Worm (Caenorhabditis elegans): ENCODE results near the gene ima-1.

ima-1 gene

DNA sequence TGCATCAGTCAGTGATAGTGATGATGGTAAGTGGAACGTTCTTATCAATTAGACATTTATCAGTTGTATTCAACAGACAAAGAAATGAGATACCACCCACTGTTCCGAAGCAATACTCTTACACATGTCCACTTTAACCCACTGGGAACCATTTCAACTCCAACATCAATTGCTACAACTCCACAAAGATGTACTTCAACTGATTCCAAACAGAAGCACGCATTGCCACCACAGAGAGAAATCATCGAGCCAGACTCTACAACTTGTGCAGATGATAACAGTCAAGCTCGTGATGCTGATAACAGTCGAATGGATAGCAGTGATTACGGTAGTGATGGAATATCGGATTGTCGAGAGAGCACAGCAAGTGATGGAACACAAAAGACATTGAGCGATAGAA lies 3.6 kb upstream of the ima-1 start:
- peak; percentile 96 for TF ChIP-seq elt-2 (tag; optimal IDR thresholded peaks at IDR 0.05)
- no peak for TF ChIP-seq ama-1 (optimal IDR thresholded peaks at IDR 0.05)
- no peak for TF ChIP-seq ceh-90 (tag; optimal IDR thresholded peaks at IDR 0.05)
- TF ChIP-seq grh-1 (GFP tag; IDR thresholded peaks at IDR 0.05): no peak
- TF ChIP-seq efl-1 (optimal IDR thresholded peaks at IDR 0.05): no peak
- TF ChIP-seq efl-1 (GFP tag; optimal IDR thresholded peaks at IDR 0.05 in 1 of 2): peak in 1 of 2 experiments; percentile 74
- TF ChIP-seq nhr-12 (tag; optimal IDR thresholded peaks at IDR 0.05): no peak

- TF ChIP-seq lir-3 (tag; optimal IDR thresholded peaks at IDR 0.05; ENCODE audit: poor library complexity): no peak
- TF ChIP-seq ceh-90 (tag; optimal IDR thresholded peaks at IDR 0.05): no peak
- TF ChIP-seq nhr-47 (tag; optimal IDR thresholded peaks at IDR 0.05): no peak
- no peak for TF ChIP-seq ceh-63 (GFP tag; optimal IDR thresholded peaks at IDR 0.05)
- no peak for TF ChIP-seq ceh-8 (GFP tag; optimal IDR thresholded peaks at IDR 0.05)
- no peak for TF ChIP-seq pqm-1 (tag; optimal IDR thresholded peaks at IDR 0.05)
- TF ChIP-seq unc-86 (tag; optimal IDR thresholded peaks at IDR 0.05): no peak
- no peak for TF ChIP-seq snu-23 (GFP tag; optimal IDR thresholded peaks at IDR 0.05)
- TF ChIP-seq mep-1 (tag; optimal IDR thresholded peaks at IDR 0.05): no peak
- no peak for TF ChIP-seq aha-1 (tag; optimal IDR thresholded peaks at IDR 0.05)
- TF ChIP-seq xbp-1 (tag; optimal IDR thresholded peaks at IDR 0.05): no peak
- TF ChIP-seq skn-1 (tag; optimal IDR thresholded peaks at IDR 0.05): no peak
- no peak for TF ChIP-seq F16B12.6 (tag; optimal IDR thresholded peaks at IDR 0.05)
- TF ChIP-seq ztf-4 (tag; optimal IDR thresholded peaks at IDR 0.05): no peak
- TF ChIP-seq ets-5 (GFP tag; IDR thresholded peaks at IDR 0.05): no peak
Measured at ce11 chrV:11241580-11241979, 2.1 kb downstream of the ima-1 start, which contains the start of gene pgap-1. Gene pgap-1, plus strand, starts transcription at chrV:11241880.

DNA sequence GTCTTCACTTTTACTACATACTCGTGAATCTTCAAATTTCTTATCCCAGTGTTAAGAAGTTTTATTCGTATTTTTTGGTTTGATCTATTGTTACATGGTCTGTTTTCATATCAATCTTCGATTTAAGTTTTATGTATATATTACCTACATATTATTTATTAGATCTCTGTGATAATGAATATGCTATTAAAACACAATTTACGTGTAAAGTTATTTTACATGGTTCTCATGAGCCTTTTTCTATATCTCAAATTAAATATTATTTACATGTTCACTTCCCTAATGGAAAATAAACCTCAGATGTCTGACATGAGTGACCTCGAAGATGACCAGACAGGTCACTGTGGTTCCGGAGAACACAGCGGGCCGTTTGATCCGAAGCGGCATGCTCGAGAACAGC lies 5.1 kb downstream of the ima-1 start, which contains the start of gene mxl-1:
mxl-1 (plus strand) TSS at position 301 of the 400 bp plus-strand sequence.
- TF ChIP-seq ceh-63 (GFP tag; optimal IDR thresholded peaks at IDR 0.05) (no peak), nhr-20 (tag; optimal IDR thresholded peaks at IDR 0.05) (no peak), aha-1 (tag; optimal IDR thresholded peaks at IDR 0.05) (no peak), hpl-2 (GFP tag; optimal IDR thresholded peaks at IDR 0.05) (no peak), hlh-4 (tag; optimal IDR thresholded peaks at IDR 0.05) (no peak), nhr-47 (tag; optimal IDR thresholded peaks at IDR 0.05) (no peak), mab-9 (GFP tag; IDR thresholded peaks at IDR 0.05) (no peak), egl-27 (tag; optimal IDR thresholded peaks at IDR 0.05) (no peak), lin-13 (GFP tag; optimal IDR thresholded peaks at IDR 0.05) (no peak)

DNA sequence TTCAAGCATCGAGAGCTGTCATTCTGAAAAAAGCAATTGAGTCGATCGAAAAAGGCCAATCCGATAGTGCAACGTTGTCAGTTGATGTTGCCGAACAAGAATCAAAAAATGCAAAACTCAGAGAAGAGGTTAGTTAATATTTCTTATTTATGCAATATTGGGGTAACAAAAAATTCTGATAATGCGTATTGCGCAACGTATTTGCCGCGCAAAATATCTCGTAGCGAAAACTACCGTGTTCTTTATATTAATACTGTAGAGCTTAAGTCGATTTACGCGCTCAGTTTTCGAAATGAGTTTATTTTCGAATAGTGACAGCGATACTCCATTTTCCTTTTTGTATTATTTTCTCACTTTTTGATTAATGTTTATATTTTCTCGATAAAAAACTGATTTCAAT lies 5.6 kb downstream of the ima-1 start:
- TF ChIP-seq mef-2 (tag; optimal IDR thresholded peaks at IDR 0.05): no peak
- no peak for TF ChIP-seq efl-1 (optimal IDR thresholded peaks at IDR 0.05)
- TF ChIP-seq efl-1 (GFP tag; optimal IDR thresholded peaks at IDR 0.05 in 1 of 2): peak in 1 of 2 experiments; percentile 57
- no peak for TF ChIP-seq nhr-19 (GFP tag; conservative IDR thresholded peaks at IDR 0.05)
- no peak for TF ChIP-seq ceh-82 (tag; optimal IDR thresholded peaks at IDR 0.05)

DNA sequence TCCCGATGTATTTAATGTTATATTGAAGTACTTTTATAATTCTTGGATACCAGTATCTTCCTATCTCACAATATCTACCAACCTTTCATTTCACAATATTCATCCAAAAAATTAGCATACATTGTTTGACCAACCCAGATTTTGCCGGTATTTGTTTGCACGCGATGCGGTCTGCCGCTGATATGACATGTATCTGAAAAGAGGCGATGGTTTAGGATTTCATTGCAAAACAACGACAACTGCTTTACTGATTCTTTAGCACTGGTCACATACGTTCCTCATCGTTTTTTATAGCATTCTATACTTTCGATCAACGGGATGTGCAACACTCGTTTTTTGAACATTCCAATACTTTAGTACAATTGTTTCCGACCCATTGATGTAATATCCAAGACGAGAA lies 8.4 kb downstream of the ima-1 start, which contains the start of gene mam-4:
mam-4 (plus strand) TSS at position 301 of the 400 bp plus-strand sequence.
- no peak for TF ChIP-seq mab-9 (GFP tag; IDR thresholded peaks at IDR 0.05)
- TF ChIP-seq unc-98 (GFP tag; IDR thresholded peaks at IDR 0.05): no peak
- TF ChIP-seq dpl-1 (GFP tag; optimal IDR thresholded peaks at IDR 0.05): no peak
- TF ChIP-seq elt-3 (tag; optimal IDR thresholded peaks at IDR 0.05): no peak
- no peak for TF ChIP-seq nhr-28 (tag; optimal IDR thresholded peaks at IDR 0.05)
- TF ChIP-seq nhr-237 (tag; optimal IDR thresholded peaks at IDR 0.05): no peak
- no peak for TF ChIP-seq unc-130 (tag; optimal IDR thresholded peaks at IDR 0.05)
- no peak for TF ChIP-seq Y116A8C.19 (tag; optimal IDR thresholded peaks at IDR 0.05; ENCODE audit: borderline replicate concordance)
- no peak for TF ChIP-seq C34B4.2 (tag; optimal IDR thresholded peaks at IDR 0.05)
- no peak for TF ChIP-seq ets-5 (GFP tag; IDR thresholded peaks at IDR 0.05)
- no peak for TF ChIP-seq nhr-76 (tag; optimal IDR thresholded peaks at IDR 0.05)
- TF ChIP-seq skn-1 (tag; optimal IDR thresholded peaks at IDR 0.05): no peak
- no peak for TF ChIP-seq F16B12.6 (tag; optimal IDR thresholded peaks at IDR 0.05)
- TF ChIP-seq efl-1 (optimal IDR thresholded peaks at IDR 0.05): no peak
- no peak for TF ChIP-seq efl-1 (GFP tag; optimal IDR thresholded peaks at IDR 0.05 in 1 of 2)
- TF ChIP-seq egl-27 (tag; optimal IDR thresholded peaks at IDR 0.05): no peak
- no peak for TF ChIP-seq C04F5.9 (tag; optimal IDR thresholded peaks at IDR 0.05)
- TF ChIP-seq mep-1 (tag; optimal IDR thresholded peaks at IDR 0.05): no peak
- no peak for TF ChIP-seq zag-1 (tag; optimal IDR thresholded peaks at IDR 0.05)
- TF ChIP-seq sox-4 (tag; optimal IDR thresholded peaks at IDR 0.05): no peak
- TF ChIP-seq blmp-1 (tag; optimal IDR thresholded peaks at IDR 0.05): no peak

Data from whole organism, L1 larva.